Worm (Caenorhabditis elegans) whole organism, L1 larva: ENCODE measurements around the gene fbxa-25.
A peak's percentile ranks its signal among the peaks of the same experiment; 100 is the strongest.

Experiments used
- C04F5.9 ChIP-seq: sonication (generic microtip); optimal IDR thresholded peaks from 2 replicates; lab custom pipeline; 2016; ENCODE audit warnings: missing genetic modification characterization, missing compliant biosample characterization
- C16A3.4 ChIP-seq: fragments of 150-350 bp; optimal IDR thresholded peaks from 2 replicates; lab custom pipeline; 2014; ENCODE audit warnings: missing biosample characterization, missing genetic modification characterization
- F16B12.6 ChIP-seq: fragments of 150-350 bp; optimal IDR thresholded peaks from 2 replicates; lab custom pipeline; 2014; ENCODE audit warnings: missing biosample characterization, missing genetic modification characterization
- Y116A8C.19 ChIP-seq: sonication (generic microtip); optimal IDR thresholded peaks from 2 replicates; lab custom pipeline; 2016; ENCODE audit warnings: missing compliant biosample characterization, missing genetic modification characterization, borderline replicate concordance
- aha-1 ChIP-seq: fragments of 150-350 bp; optimal IDR thresholded peaks from 2 replicates; lab custom pipeline; 2014; ENCODE audit warnings: missing biosample characterization, missing genetic modification characterization
- alr-1 ChIP-seq: fragments of 200-800 bp; sonication (Bioruptor generic); optimal IDR thresholded peaks from 2 replicates; lab custom pipeline; 2018; ENCODE audit warnings: borderline replicate concordance, mild to moderate bottlenecking, missing genetic modification characterization, missing compliant biosample characterization
- aly-2 ChIP-seq: fragments of 150-350 bp; optimal IDR thresholded peaks from 2 replicates; lab custom pipeline; 2014; ENCODE audit warnings: missing biosample characterization, missing genetic modification characterization
- ama-1 ChIP-seq: fragments of 150-350 bp; optimal IDR thresholded peaks from 2 replicates; lab custom pipeline; 2014
- blmp-1 ChIP-seq: fragments of 150-350 bp; optimal IDR thresholded peaks from 2 replicates; lab custom pipeline; 2014; ENCODE audit warnings: missing biosample characterization, missing genetic modification characterization
- ceh-63 ChIP-seq: fragments of 200-800 bp; sonication (Bioruptor generic); optimal IDR thresholded peaks from 2 replicates; lab custom pipeline; 2018; ENCODE audit warnings: mild to moderate bottlenecking, missing genetic modification characterization, missing compliant biosample characterization
- ceh-8 ChIP-seq: fragments of 200-800 bp; sonication (Bioruptor generic); optimal IDR thresholded peaks from 2 replicates; lab custom pipeline; 2018; ENCODE audit warnings: mild to moderate bottlenecking, missing genetic modification characterization, moderate library complexity, missing compliant biosample characterization
- ceh-82 ChIP-seq, 3 experiments: fragments of 150-350 bp in 1 of 3; sonication (generic microtip) in 2 of 3; optimal IDR thresholded peaks; 2 replicates each; lab custom pipeline; 2014 to 2017; ENCODE audit warnings: missing biosample characterization in 3 of 3, missing genetic modification characterization in 3 of 3
- ceh-90 ChIP-seq: sonication (generic microtip); optimal IDR thresholded peaks from 2 replicates; lab custom pipeline; 2016; ENCODE audit warnings: missing genetic modification characterization, missing compliant biosample characterization
- dsc-1 ChIP-seq: sonication (generic microtip); optimal IDR thresholded peaks from 2 replicates; lab custom pipeline; 2016; ENCODE audit warnings: mild to moderate bottlenecking, missing genetic modification characterization, missing compliant biosample characterization
- efl-1 ChIP-seq, 4 experiments: fragments of 150-350 bp; optimal IDR thresholded peaks in 3 of 4; peaks in 1 of 4; 1 replicate in 1 of 4; 2 replicates in 3 of 4; lab custom pipeline; 2014; ENCODE audit warnings: missing biosample characterization in 2 of 4, missing genetic modification characterization in 2 of 4, missing genetic modification reagents in 2 of 4
- egl-13 ChIP-seq: sonication (generic microtip); optimal IDR thresholded peaks from 2 replicates; lab custom pipeline; 2016; ENCODE audit warnings: missing genotype, missing genetic modification reagents, missing genetic modification characterization, missing compliant biosample characterization
- elt-2 ChIP-seq: sonication (generic microtip); optimal IDR thresholded peaks from 2 replicates; lab custom pipeline; 2016; ENCODE audit warnings: missing genetic modification characterization, mild to moderate bottlenecking, inconsistent platforms, missing compliant biosample characterization, missing genetic modification reagents
- elt-3 ChIP-seq, 6 experiments: fragments of 150-350 bp in 1 of 6; sonication (generic microtip); optimal IDR thresholded peaks; 2 replicates each; lab custom pipeline; 2017 to 2018; ENCODE audit warnings: missing biosample characterization in 6 of 6, missing genetic modification characterization in 6 of 6, inconsistent platforms in 1 of 6
- ets-5 ChIP-seq: fragments of 200-800 bp; sonication (Bioruptor generic); IDR thresholded peaks from 2 replicates; pipeline ENCODE4 v1.3.6; 2022; ENCODE audit warnings: missing genetic modification characterization, missing compliant biosample characterization
- fkh-10 ChIP-seq: sonication (generic microtip); optimal IDR thresholded peaks from 2 replicates; lab custom pipeline; 2017; ENCODE audit warnings: missing biosample characterization, missing genetic modification reagents, missing genetic modification characterization
- fkh-8 ChIP-seq: sonication (generic microtip); optimal IDR thresholded peaks from 2 replicates; lab custom pipeline; 2016; ENCODE audit warnings: mild to moderate bottlenecking, missing genetic modification characterization, missing compliant biosample characterization
- fos-1 ChIP-seq: fragments of 150-350 bp; optimal IDR thresholded peaks from 2 replicates; lab custom pipeline; 2014; ENCODE audit warnings: missing biosample characterization, missing genetic modification characterization
- hlh-17 ChIP-seq: fragments of 200-800 bp; sonication (Bioruptor generic); optimal IDR thresholded peaks from 2 replicates; lab custom pipeline; 2018; ENCODE audit warnings: missing genetic modification characterization, mild to moderate bottlenecking, missing compliant biosample characterization, moderate library complexity, borderline replicate concordance
- hpl-2 ChIP-seq: fragments of 150-350 bp; optimal IDR thresholded peaks from 2 replicates; lab custom pipeline; 2014; ENCODE audit warnings: missing biosample characterization, missing genetic modification reagents, missing genetic modification characterization
- jun-1 ChIP-seq: fragments of 150-350 bp; optimal IDR thresholded peaks from 2 replicates; lab custom pipeline; 2014; ENCODE audit warnings: missing biosample characterization, missing genetic modification reagents, missing genetic modification characterization
- lin-15B ChIP-seq: fragments of 150-350 bp; sonication (generic microtip); optimal IDR thresholded peaks from 3 replicates; lab custom pipeline; 2014; ENCODE audit warnings: missing biosample characterization, missing genetic modification characterization
- lin-35 ChIP-seq, 2 experiments: fragments of 150-350 bp; optimal IDR thresholded peaks; 2 replicates each; lab custom pipeline; 2014; ENCODE audit warnings: missing biosample characterization in 2 of 2, missing genetic modification characterization in 2 of 2, missing genetic modification reagents in 2 of 2
- lsy-2 ChIP-seq, 2 experiments: fragments of 150-350 bp; optimal IDR thresholded peaks; 2 replicates each; lab custom pipeline; 2014; ENCODE audit warnings: missing biosample characterization in 2 of 2, missing genetic modification characterization in 2 of 2
- mab-9 ChIP-seq: fragments of 200-800 bp; sonication (Bioruptor generic); IDR thresholded peaks from 2 replicates; pipeline ENCODE4 v1.3.6; 2022; ENCODE audit warnings: missing genetic modification reagents, missing genetic modification characterization, missing compliant biosample characterization
- nhr-19 ChIP-seq: fragments of 200-800 bp; sonication (Bioruptor generic); conservative IDR thresholded peaks from 2 replicates; pipeline ENCODE4 v1.3.6; 2022; ENCODE audit warnings: missing genetic modification characterization, missing compliant biosample characterization
- nhr-20 ChIP-seq: sonication (generic microtip); optimal IDR thresholded peaks from 2 replicates; lab custom pipeline; 2016; ENCODE audit warnings: mild to moderate bottlenecking, missing genetic modification characterization, missing compliant biosample characterization
- nhr-28 ChIP-seq: fragments of 150-350 bp; optimal IDR thresholded peaks from 2 replicates; lab custom pipeline; 2014; ENCODE audit warnings: missing biosample characterization, missing genetic modification characterization
- nhr-71 ChIP-seq: sonication (generic microtip); optimal IDR thresholded peaks from 2 replicates; lab custom pipeline; 2016; ENCODE audit warnings: mild to moderate bottlenecking, missing genetic modification characterization, moderate library complexity, missing compliant biosample characterization
- nhr-76 ChIP-seq: sonication (generic microtip); optimal IDR thresholded peaks from 2 replicates; lab custom pipeline; 2017; ENCODE audit warnings: missing biosample characterization, missing genetic modification characterization
- nhr-85 ChIP-seq: sonication (generic microtip); peaks from one replicate; lab custom pipeline; 2016; ENCODE audit warnings: missing genetic modification characterization, inconsistent platforms, missing compliant biosample characterization
- nhr-90 ChIP-seq: sonication (generic microtip); optimal IDR thresholded peaks from 2 replicates; lab custom pipeline; 2016; ENCODE audit warnings: mild to moderate bottlenecking, missing genetic modification characterization, missing compliant biosample characterization; ENCODE audit not compliant: poor library complexity
- pag-3 ChIP-seq: sonication (generic microtip); optimal IDR thresholded peaks from 2 replicates; lab custom pipeline; 2017; ENCODE audit warnings: missing genetic modification characterization, mild to moderate bottlenecking, missing compliant biosample characterization, antibody characterized with exemption, borderline replicate concordance; ENCODE audit not compliant: insufficient read depth
- pax-3 ChIP-seq: fragments of 200-800 bp; sonication (Bioruptor generic); optimal IDR thresholded peaks from 2 replicates; lab custom pipeline; 2018; ENCODE audit warnings: mild to moderate bottlenecking, missing genetic modification characterization, moderate library complexity, missing compliant biosample characterization
- sup-37 ChIP-seq: fragments of 200-800 bp; sonication (Bioruptor generic); optimal IDR thresholded peaks from 2 replicates; lab custom pipeline; 2018; ENCODE audit warnings: mild to moderate bottlenecking, missing genetic modification characterization, missing compliant biosample characterization
- unc-130 ChIP-seq: fragments of 150-350 bp; optimal IDR thresholded peaks from 2 replicates; lab custom pipeline; 2017; ENCODE audit warnings: missing biosample characterization, missing genetic modification characterization, inconsistent platforms
- unc-62 ChIP-seq: fragments of 150-350 bp; optimal IDR thresholded peaks from 2 replicates; lab custom pipeline; 2014; ENCODE audit warnings: missing biosample characterization, missing genetic modification reagents, missing genetic modification characterization
- zip-4 ChIP-seq: fragments of 200-800 bp; sonication (Bioruptor generic); optimal IDR thresholded peaks from 2 replicates; lab custom pipeline; 2018; ENCODE audit warnings: mild to moderate bottlenecking, missing genetic modification characterization, moderate library complexity, missing compliant biosample characterization
- ztf-11 ChIP-seq, 2 experiments: sonication (generic microtip); optimal IDR thresholded peaks; 2 replicates each; lab custom pipeline; 2016 to 2017; ENCODE audit warnings: missing genetic modification characterization in 2 of 2, missing biosample characterization in 1 of 2, missing compliant biosample characterization in 1 of 2

Gene fbxa-25

DNA sequence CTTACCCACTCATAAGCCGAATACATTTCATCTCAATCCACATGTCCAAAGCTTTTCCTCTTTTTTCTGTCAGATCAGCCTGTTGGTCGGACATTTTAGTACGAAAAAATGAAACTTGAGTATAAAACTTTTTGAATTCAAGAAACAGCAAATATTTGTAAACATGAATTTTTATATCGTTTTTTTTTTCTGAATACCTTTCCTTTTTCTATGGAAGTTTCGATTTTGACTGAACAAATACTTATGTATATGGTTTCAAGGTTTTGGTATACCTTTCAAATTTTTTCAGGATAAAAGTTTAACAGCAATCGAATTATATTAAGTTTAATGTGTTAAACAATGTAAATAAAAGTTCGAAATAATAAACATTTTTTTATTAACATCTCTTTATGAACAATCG is 9.0 kb downstream of the fbxa-25 start, which contains the start of gene fbxa-5:
fbxa-5 (minus strand) TSS at position 101 of the 400 bp plus-strand sequence.
- no peak for TF ChIP-seq ceh-63 (GFP tag; lab: Kevin White, UChicago)
- TF ChIP-seq blmp-1 = no peak
- no peak for TF ChIP-seq hlh-17 (GFP tag; lab: Kevin White, UChicago)
- no peak for TF ChIP-seq nhr-85 (tag; lab: Kevin White, UChicago)
- no peak for TF ChIP-seq nhr-28 (tag; lab: Kevin White, UChicago)
- no peak for TF ChIP-seq sup-37
- TF ChIP-seq unc-62 (GFP tag; lab: Kevin White, UChicago) = no peak
- TF ChIP-seq fkh-8 (tag; lab: Kevin White, UChicago) = no peak
- no peak for TF ChIP-seq efl-1 (optimal IDR thresholded peaks at IDR 0.05; lab: Kevin White, UChicago)
- no peak for TF ChIP-seq efl-1 (GFP tag; optimal IDR thresholded peaks at IDR 0.05 in 1 of 2; lab: Kevin White, UChicago)

DNA sequence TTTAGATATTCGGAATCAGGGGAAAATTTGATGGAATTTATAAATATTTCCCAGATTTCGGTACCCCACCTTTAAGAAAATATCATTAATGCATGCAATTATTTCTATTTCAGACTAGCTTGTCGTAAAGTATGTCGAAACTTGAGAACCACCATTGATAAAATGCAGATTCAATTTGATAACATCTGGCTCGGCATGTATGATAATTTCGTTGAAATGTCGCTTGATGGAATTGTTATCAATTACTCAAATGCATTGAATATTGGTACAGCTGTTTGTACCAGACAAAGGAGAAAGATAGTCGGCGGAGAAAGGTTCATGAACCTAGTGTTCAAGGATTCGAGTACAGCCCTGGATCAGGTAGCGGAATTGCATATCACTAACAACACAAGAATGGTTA is 17.4 kb downstream of the fbxa-25 start, which contains the start of gene Y82E9BL.19:
Y82E9BL.19 (plus strand) TSS at position 123 of the 400 bp plus-strand sequence.
- TF ChIP-seq pag-3 (tag; lab: Kevin White, UChicago) (no peak), C16A3.4 (tag; lab: Kevin White, UChicago) (no peak), elt-2 (peak; percentile 23), lin-15B (no peak), zip-4 (GFP tag; lab: Kevin White, UChicago) (no peak), ztf-11 (tag; optimal IDR thresholded peaks at IDR 0.05; lab: Kevin White, UChicago) (no peak)
- TF ChIP-seq, all 84 proteins: peak for 1

DNA sequence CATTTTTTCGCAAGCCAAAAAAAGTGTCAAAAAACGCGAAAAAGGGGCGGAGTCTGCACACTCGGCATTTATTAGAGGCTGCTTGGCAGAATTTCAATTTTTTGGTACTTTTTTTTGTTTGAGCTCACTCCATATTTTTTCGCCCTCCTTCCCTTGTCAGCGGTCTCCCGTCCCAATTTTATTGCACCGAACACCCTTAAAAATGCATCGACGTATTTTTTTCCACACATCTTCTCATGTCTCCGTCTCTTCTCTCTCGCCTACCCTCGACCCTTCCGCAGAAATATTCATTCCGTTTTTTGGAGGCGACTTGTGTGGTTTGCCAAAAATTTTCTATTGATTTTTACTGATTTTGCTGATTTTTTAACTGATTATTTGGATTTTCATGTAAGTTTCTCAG is 22.8 kb downstream of the fbxa-25 start, which contains the start of gene Y82E9BL.18:
Y82E9BL.18 (plus strand) TSS at position 301 of the 400 bp plus-strand sequence.
- TF ChIP-seq dsc-1 (tag; lab: Kevin White, UChicago) (no peak), fos-1 (no peak), aly-2 (tag; lab: Kevin White, UChicago) (no peak), ets-5 (no peak), ceh-8 (GFP tag; lab: Kevin White, UChicago) (no peak), C04F5.9 (tag; lab: Kevin White, UChicago) (no peak), zip-4 (GFP tag; lab: Kevin White, UChicago) (no peak), F16B12.6 (no peak), elt-3 (tag; optimal IDR thresholded peaks at IDR 0.05; lab: Kevin White, UChicago) (no peak), blmp-1 (no peak), unc-130 (tag; lab: Kevin White, UChicago) (no peak), nhr-76 (tag; lab: Kevin White, UChicago) (no peak), nhr-20 (tag; lab: Kevin White, UChicago) (no peak), fkh-10 (no peak), ama-1 (no peak), lin-35 (GFP tag; optimal IDR thresholded peaks at IDR 0.05; lab: Kevin White, UChicago) (no peak), nhr-71 (no peak)
- TF ChIP-seq, all 84 proteins: peak for 0

DNA sequence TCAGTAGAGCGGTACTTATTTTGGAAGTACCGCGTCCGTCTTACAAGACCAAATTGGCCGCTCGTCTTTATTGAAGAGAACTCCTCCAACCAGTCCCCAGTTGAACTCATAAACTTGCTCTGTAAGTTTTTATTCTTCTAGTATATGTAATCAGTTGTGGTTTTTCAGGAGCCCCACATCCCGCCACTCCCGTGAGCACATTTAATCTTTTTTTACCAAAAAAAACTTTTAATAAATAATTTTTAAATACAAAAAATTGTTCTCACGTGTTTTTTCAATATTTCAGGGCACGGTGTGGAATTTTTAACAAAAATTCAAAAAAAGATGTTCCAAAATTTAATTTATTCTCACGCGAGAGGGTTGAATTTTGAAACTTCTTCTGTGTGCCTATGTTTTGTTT is 24.7 kb downstream of the fbxa-25 start, which contains the start of gene fbxa-14:
fbxa-14 (minus strand) TSS at position 101 of the 400 bp plus-strand sequence.
- TF ChIP-seq aly-2 (tag; lab: Kevin White, UChicago) = no peak
- no peak for TF ChIP-seq hpl-2 (GFP tag; lab: Kevin White, UChicago)
- TF ChIP-seq elt-3 (tag; optimal IDR thresholded peaks at IDR 0.05; lab: Kevin White, UChicago) = no peak
- no peak for TF ChIP-seq nhr-71

DNA sequence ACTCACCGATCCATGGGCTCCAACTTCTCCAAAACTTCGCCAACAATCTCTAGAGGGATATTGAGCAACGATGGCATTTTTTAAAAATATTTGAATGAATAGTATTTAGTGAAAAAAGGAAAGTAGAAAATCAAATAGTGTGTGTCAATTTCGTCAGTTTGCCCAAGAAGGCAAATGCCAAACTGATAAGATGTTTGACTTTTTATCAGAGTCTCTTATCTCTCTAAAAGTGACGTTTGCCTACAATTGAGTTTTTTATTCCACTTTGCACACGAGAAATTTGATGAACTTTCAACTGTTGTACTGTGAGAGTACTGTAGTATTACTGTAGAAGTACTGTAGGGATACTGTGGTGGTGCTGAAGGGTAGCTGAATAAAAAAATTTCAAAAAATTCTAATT is 25.7 kb downstream of the fbxa-25 start:
- TF ChIP-seq mab-9 (GFP tag; lab: Robert Waterston, UW) = no peak
- no peak for TF ChIP-seq aha-1 (tag; lab: Kevin White, UChicago)
- TF ChIP-seq lin-35 (GFP tag; optimal IDR thresholded peaks at IDR 0.05; lab: Kevin White, UChicago) = no peak
- no peak for TF ChIP-seq zip-4 (GFP tag; lab: Kevin White, UChicago)
- peak; percentile 16 for TF ChIP-seq pax-3 (tag; lab: Kevin White, UChicago)
- no peak for TF ChIP-seq ceh-82 (tag; optimal IDR thresholded peaks at IDR 0.05; lab: Kevin White, UChicago)
- TF ChIP-seq nhr-85 (tag; lab: Kevin White, UChicago) = no peak
- peak; percentile 92 for TF ChIP-seq elt-2
- no peak for TF ChIP-seq nhr-19 (GFP tag; lab: Robert Waterston, UW)
- TF ChIP-seq blmp-1 = no peak
- TF ChIP-seq alr-1 = no peak
- TF ChIP-seq jun-1 = no peak
- TF ChIP-seq fkh-10 = no peak
- TF ChIP-seq C04F5.9 (tag; lab: Kevin White, UChicago) = no peak
- TF ChIP-seq lsy-2 (tag; optimal IDR thresholded peaks at IDR 0.05; lab: Kevin White, UChicago) = peak in 1 of 2 experiments; percentile 20
- no peak for TF ChIP-seq ama-1
- TF ChIP-seq egl-13 (tag; lab: Kevin White, UChicago) = no peak
- no peak for TF ChIP-seq nhr-90 (tag; lab: Kevin White, UChicago)
- TF ChIP-seq unc-130 (tag; lab: Kevin White, UChicago) = no peak
- no peak for TF ChIP-seq ceh-90 (tag; lab: Kevin White, UChicago)
- no peak for TF ChIP-seq Y116A8C.19 (tag; lab: Kevin White, UChicago)
